Worm (Caenorhabditis elegans) whole organism, L4/young adult: ENCODE data around the gene str-19.
"Not testable (repeated sequence)": the region's sequence is repeated elsewhere in the genome, so short reads cannot be mapped to it uniquely, and the experiment has no call there.

Source experiments
- W03F9.2 ChIP-seq: fragments of 150-350 bp; optimal IDR thresholded peaks from 2 replicates; lab custom pipeline; 2014; ENCODE audit warnings: missing biosample characterization, missing genetic modification characterization
- dao-5 ChIP-seq: sonication (generic microtip); optimal IDR thresholded peaks from 2 replicates; lab custom pipeline; 2016; ENCODE audit warnings: missing genotype, missing genetic modification characterization, moderate library complexity, missing compliant biosample characterization
- him-1 ChIP-seq: sonication (generic microtip); optimal IDR thresholded peaks from 2 replicates; lab custom pipeline; 2016; ENCODE audit warnings: missing genotype, missing genetic modification reagents, missing genetic modification characterization, missing compliant biosample characterization

Gene str-19

ce11 chrV:15744366-15744765, at the start of gene str-19:
str-19 (minus strand) TSS chrV:15744466.
- TF ChIP-seq him-1 (tag; lab: Kevin White, UChicago); W03F9.2; dao-5 (tag; lab: Kevin White, UChicago): not testable (repeated sequence)

ce11 chrV:15793270-15793669, 49.0 kb upstream of the str-19 start, which contains the start of gene T26E4.7:
T26E4.7 (plus strand) TSS chrV:15793570.
- no peak for TF ChIP-seq him-1 (tag; lab: Kevin White, UChicago)
- no peak for TF ChIP-seq W03F9.2
- TF ChIP-seq dao-5 (tag; lab: Kevin White, UChicago), result no peak

DNA sequence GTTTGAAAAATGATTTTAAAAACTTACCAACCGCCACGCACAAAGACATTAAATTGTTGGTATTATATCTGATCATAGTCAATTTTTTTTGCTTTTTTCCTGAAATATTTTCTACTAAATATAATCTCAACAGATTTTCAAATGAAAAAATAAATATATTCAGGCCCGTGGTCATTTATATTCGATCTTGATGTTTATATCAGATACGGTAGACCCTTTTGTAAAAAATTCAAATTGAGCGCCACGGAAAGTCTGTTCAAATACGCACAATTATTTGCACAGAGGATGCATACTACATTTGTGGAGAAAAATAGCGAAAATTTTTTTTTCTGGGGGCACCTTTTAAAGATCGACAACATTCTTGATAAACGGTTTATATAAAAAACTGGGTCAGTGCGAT, 48.1 kb upstream of the str-19 start, which contains the start of gene T26E4.4:
Gene T26E4.4, minus strand, starts transcription at position 101 of the 400 bp plus-strand sequence.
- no peak for TF ChIP-seq him-1 (tag; lab: Kevin White, UChicago)
- TF ChIP-seq dao-5 (tag; lab: Kevin White, UChicago), result no peak
- TF ChIP-seq W03F9.2, result no peak

ce11 chrV:15782494-15782893, 38.2 kb upstream of the str-19 start, which contains the start of gene T26E4.3:
T26E4.3 (plus strand) TSS chrV:15782794.
- TF ChIP-seq W03F9.2, result no peak

DNA sequence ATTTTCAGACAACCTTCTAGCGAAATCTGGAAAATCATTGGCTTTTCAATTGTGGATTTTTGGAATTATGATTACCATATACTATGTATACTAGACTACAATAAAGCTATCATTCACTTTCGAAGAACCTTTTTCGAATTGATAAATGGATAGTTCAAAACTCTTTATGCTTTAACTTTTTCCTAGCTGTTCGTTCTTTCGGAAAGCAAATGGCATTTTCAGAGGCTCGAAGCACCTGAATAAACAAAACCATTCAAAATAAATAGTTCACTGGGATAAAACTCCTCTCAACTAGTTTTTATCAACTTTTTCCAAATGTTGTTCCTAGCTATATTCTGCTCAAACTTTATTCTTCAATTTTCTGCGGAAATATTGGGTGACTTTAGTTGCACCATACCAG, 36.8 kb upstream of the str-19 start, which contains the start of gene T26E4.2:
Gene T26E4.2, plus strand, starts transcription at position 301 of the 400 bp plus-strand sequence.
- TF ChIP-seq dao-5 (tag; lab: Kevin White, UChicago), result no peak
- TF ChIP-seq W03F9.2, result no peak
- TF ChIP-seq him-1 (tag; lab: Kevin White, UChicago), result no peak

DNA sequence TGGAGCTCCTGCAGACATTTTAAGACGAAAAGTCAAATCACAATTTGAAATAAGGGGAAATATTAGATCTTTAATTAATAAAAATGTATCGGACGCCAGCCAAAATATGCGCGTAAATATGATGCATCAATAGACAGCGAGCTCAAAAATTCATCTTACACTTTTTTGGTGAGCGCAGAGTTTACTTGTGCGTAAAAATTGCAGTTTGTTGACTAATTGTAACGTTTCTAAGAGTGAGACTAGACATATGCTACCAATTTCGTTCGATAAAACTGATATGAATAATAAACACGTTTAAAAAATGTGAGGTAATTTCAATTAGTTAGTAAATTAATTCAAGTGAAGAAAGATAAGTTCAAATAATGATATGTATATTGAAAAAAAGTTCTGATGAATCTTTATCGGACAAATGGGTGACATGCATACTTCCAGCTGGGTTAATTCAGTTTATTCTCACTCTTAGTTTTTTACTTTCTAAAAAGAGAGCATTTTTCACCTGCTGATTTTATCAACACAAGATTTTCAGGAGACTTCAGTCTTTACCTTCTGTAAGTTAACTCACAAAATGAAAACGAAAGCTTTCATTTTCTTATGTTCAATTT, 35.0 kb upstream of the str-19 start, which contains the start of the genes nhr-285 and irld-52:
Gene nhr-285, minus strand, starts transcription at position 101 of the 602 bp plus-strand sequence.
Gene irld-52, plus strand, starts transcription at position 552 of the 602 bp plus-strand sequence.
- no peak for TF ChIP-seq W03F9.2
- TF ChIP-seq him-1 (tag; lab: Kevin White, UChicago), result no peak
- no peak for TF ChIP-seq dao-5 (tag; lab: Kevin White, UChicago)

DNA sequence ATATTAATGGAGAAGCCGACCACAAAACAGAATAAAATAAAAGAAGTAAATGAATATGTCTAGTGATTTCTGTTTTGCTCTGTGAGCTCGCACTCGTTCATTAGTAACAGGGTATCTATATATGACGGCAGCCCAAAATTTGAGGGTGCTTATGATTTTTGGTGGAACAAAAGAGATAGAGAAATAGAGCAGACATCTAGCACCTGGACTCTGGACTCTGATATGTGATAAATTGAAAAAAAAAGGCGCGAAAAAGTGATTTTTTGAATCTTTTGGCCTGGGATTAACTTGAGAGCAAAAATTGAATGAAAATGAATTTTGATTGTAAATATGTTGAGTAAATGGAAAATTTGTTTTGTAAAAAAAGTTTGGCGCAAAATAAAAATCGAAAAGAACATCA, 32.4 kb upstream of the str-19 start, which contains the start of gene nhr-283:
Gene nhr-283, minus strand, starts transcription at position 101 of the 400 bp plus-strand sequence.
- no peak for TF ChIP-seq him-1 (tag; lab: Kevin White, UChicago)
- TF ChIP-seq dao-5 (tag; lab: Kevin White, UChicago), result no peak
- TF ChIP-seq W03F9.2, result no peak

ce11 chrV:15773941-15774340, 29.7 kb upstream of the str-19 start:
- TF ChIP-seq dao-5 (tag; lab: Kevin White, UChicago) (no peak), W03F9.2 (no peak), him-1 (tag; lab: Kevin White, UChicago) (no peak)

- TF ChIP-seq dao-5 (tag; lab: Kevin White, UChicago), result no peak
- TF ChIP-seq him-1 (tag; lab: Kevin White, UChicago), result no peak
- no peak for TF ChIP-seq W03F9.2
Measured at ce11 chrV:15773141-15773540, 28.9 kb upstream of the str-19 start, which contains the start of gene nhr-60. nhr-60 (minus strand) TSS chrV:15773241.

- TF ChIP-seq W03F9.2 (no peak), him-1 (tag; lab: Kevin White, UChicago) (no peak), dao-5 (tag; lab: Kevin White, UChicago) (no peak)
Measured at ce11 chrV:15769072-15769471, 24.8 kb upstream of the str-19 start, which contains the start of gene F57A10.4. F57A10.4 (plus strand) TSS chrV:15769438.

DNA sequence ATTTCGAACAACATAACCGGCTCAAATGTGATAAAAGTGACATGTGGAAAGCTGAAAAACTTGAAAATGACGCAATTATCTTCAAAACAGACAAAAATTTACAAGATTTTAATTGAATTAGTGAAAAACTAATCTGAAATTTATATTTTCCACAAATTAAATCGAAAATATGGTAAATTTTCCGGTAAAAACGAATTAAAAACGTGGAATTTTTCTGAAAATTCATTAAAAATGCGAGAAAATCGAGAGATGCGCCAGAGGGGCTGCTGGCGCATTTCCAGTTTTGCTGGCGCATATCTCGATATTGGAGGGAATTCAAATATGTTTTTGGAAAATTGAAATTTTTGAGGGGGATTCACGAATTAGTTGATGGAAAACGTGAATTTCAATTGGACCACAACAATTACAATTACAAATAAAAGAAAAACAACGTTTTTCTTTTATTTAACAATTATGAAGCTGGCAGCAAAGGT, 21.9 kb upstream of the str-19 start, which contains the start of the genes haf-3 and F57A10.2:
Gene haf-3, minus strand, starts transcription at position 51 of the 473 bp plus-strand sequence.
Gene F57A10.2, plus strand, starts transcription at position 454 of the 473 bp plus-strand sequence.
- TF ChIP-seq him-1 (tag; lab: Kevin White, UChicago) (peak; percentile 47), dao-5 (tag; lab: Kevin White, UChicago) (no peak), W03F9.2 (peak; percentile 95)

- TF ChIP-seq W03F9.2, result no peak
- TF ChIP-seq him-1 (tag; lab: Kevin White, UChicago), result no peak
- no peak for TF ChIP-seq dao-5 (tag; lab: Kevin White, UChicago)
Measured at ce11 chrV:15758449-15758848, 14.2 kb upstream of the str-19 start, which contains the start of gene str-9. str-9 (plus strand) TSS chrV:15758749.

DNA sequence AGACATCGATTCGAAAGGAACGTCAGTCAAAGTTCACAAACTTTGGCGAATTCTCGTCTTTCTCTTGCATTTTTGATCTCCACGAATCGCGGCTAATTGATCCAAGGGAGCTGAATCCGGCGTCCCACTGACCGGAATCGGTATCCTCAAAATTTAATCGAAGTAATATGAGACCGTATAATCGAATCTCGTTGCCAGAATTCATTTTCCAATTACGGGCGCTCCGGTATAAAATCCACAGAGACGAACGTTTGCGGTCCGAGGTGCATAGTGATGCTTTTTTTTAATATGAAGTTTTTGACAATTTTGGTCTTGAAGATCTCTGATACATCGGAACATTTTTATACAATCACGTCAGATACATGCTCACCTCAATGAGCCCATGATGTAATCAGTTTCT, 13.4 kb upstream of the str-19 start:
- no peak for TF ChIP-seq dao-5 (tag; lab: Kevin White, UChicago)
- no peak for TF ChIP-seq him-1 (tag; lab: Kevin White, UChicago)
- no peak for TF ChIP-seq W03F9.2

ce11 chrV:15754731-15755130, 10.5 kb upstream of the str-19 start, which contains the start of gene str-8:
str-8 (plus strand) TSS chrV:15755031.
- not testable (repeated sequence) for TF ChIP-seq him-1 (tag; lab: Kevin White, UChicago); dao-5 (tag; lab: Kevin White, UChicago); W03F9.2
